Fruit fly (Drosophila melanogaster) S2 (cell line): ENCODE data around the gene CG32299.

ENCODE experiments used
- CG8478 ChIP-seq: fragments of >200 bp; optimal IDR thresholded peaks from 2 replicates; lab custom pipeline; 2018
- CTCF ChIP-seq, 2 experiments: fragments of >200 bp; optimal IDR thresholded peaks; 2 replicates each; lab custom pipeline; 2018

DNA sequence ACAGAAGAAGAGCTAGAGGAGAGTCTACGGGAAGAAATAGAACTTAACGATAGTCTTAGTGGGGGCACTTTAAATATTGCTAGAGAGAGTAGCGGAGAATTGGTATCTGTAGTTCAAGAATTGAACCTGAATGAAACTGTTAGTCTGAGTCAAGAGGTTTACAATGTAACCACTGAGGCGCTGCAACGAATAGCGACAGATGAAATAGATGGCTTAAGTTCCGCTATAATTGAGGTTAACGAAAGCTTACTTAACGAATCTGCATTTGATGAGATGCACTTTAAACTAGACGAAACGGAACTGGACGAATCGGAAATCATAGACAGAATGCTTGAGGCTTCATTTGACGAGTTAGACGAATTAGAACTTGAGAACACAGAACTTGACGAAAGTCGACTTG lies 16.5 kb upstream of the CG32299 start:
- peak; percentile 34 to 63 for TF ChIP-seq CTCF (optimal IDR thresholded peaks at IDR 0.05; lab: Kevin White, UChicago)
- TF ChIP-seq CG8478 (lab: Kevin White, UChicago): no peak
